Worm (Caenorhabditis elegans) whole organism, L1 larva: ENCODE results near the gene spp-11.

Experiments used
- aha-1 ChIP-seq: fragments of 150-350 bp; optimal IDR thresholded peaks from 2 replicates; lab custom pipeline; 2014; ENCODE audit warnings: missing biosample characterization, missing genetic modification characterization
- ceh-90 ChIP-seq: sonication (generic microtip); optimal IDR thresholded peaks from 2 replicates; lab custom pipeline; 2016; ENCODE audit warnings: missing genetic modification characterization, missing compliant biosample characterization
- fkh-10 ChIP-seq: sonication (generic microtip); optimal IDR thresholded peaks from 2 replicates; lab custom pipeline; 2017; ENCODE audit warnings: missing biosample characterization, missing genetic modification reagents, missing genetic modification characterization
- fos-1 ChIP-seq: fragments of 150-350 bp; optimal IDR thresholded peaks from 2 replicates; lab custom pipeline; 2014; ENCODE audit warnings: missing biosample characterization, missing genetic modification characterization
- nhr-12 ChIP-seq: sonication (generic microtip); optimal IDR thresholded peaks from 2 replicates; lab custom pipeline; 2017; ENCODE audit warnings: missing biosample characterization, missing genetic modification characterization
- nhr-19 ChIP-seq: fragments of 200-800 bp; sonication (Bioruptor generic); conservative IDR thresholded peaks from 2 replicates; pipeline ENCODE4 v1.3.6; 2022; ENCODE audit warnings: missing genetic modification characterization, missing compliant biosample characterization
- nhr-28 ChIP-seq: fragments of 150-350 bp; optimal IDR thresholded peaks from 2 replicates; lab custom pipeline; 2014; ENCODE audit warnings: missing biosample characterization, missing genetic modification characterization
- nhr-76 ChIP-seq: sonication (generic microtip); optimal IDR thresholded peaks from 2 replicates; lab custom pipeline; 2017; ENCODE audit warnings: missing biosample characterization, missing genetic modification characterization
- pax-3 ChIP-seq: fragments of 200-800 bp; sonication (Bioruptor generic); optimal IDR thresholded peaks from 2 replicates; lab custom pipeline; 2018; ENCODE audit warnings: mild to moderate bottlenecking, missing genetic modification characterization, moderate library complexity, missing compliant biosample characterization
- pqm-1 ChIP-seq: sonication (generic microtip); optimal IDR thresholded peaks from 3 replicates; lab custom pipeline; 2017; ENCODE audit warnings: missing biosample characterization, missing genetic modification characterization
- snpc-4 ChIP-seq: fragments of 150-350 bp; optimal IDR thresholded peaks from 2 replicates; lab custom pipeline; 2014; ENCODE audit warnings: missing biosample characterization, missing genetic modification characterization
- sox-4 ChIP-seq: sonication (generic microtip); optimal IDR thresholded peaks from 2 replicates; lab custom pipeline; 2016; ENCODE audit warnings: missing genetic modification characterization, missing compliant biosample characterization
- sup-37 ChIP-seq: fragments of 200-800 bp; sonication (Bioruptor generic); optimal IDR thresholded peaks from 2 replicates; lab custom pipeline; 2018; ENCODE audit warnings: mild to moderate bottlenecking, missing genetic modification characterization, missing compliant biosample characterization
- unc-62 ChIP-seq: fragments of 150-350 bp; optimal IDR thresholded peaks from 2 replicates; lab custom pipeline; 2014; ENCODE audit warnings: missing biosample characterization, missing genetic modification reagents, missing genetic modification characterization

- no peak for TF ChIP-seq sup-37 (GFP tag; lab: Kevin White, UChicago)
- TF ChIP-seq ceh-90 (tag; lab: Kevin White, UChicago): no peak
- TF ChIP-seq nhr-28: no peak
- TF ChIP-seq aha-1 (tag; lab: Kevin White, UChicago): no peak
- no peak for TF ChIP-seq fos-1 (tag; lab: Kevin White, UChicago)
- TF ChIP-seq pax-3 (tag; lab: Kevin White, UChicago): no peak
- TF ChIP-seq pqm-1 (tag; lab: Kevin White, UChicago): no peak
- no peak for TF ChIP-seq fkh-10 (GFP tag; lab: Kevin White, UChicago)
- TF ChIP-seq nhr-19 (GFP tag; lab: Robert Waterston, UW): no peak
- no peak for TF ChIP-seq nhr-76 (tag; lab: Kevin White, UChicago)
- TF ChIP-seq nhr-12 (tag; lab: Kevin White, UChicago): no peak
- TF ChIP-seq snpc-4 (tag; lab: Kevin White, UChicago): no peak
- no peak for TF ChIP-seq unc-62 (GFP tag; lab: Kevin White, UChicago)
- no peak for TF ChIP-seq sox-4 (tag; lab: Kevin White, UChicago)
These were observed 36.2 kb downstream of the spp-11 start, which contains the start of gene lin-23 for ce11 chrII:6371003-6371402.
